Worm (Caenorhabditis elegans) whole organism, young adult: Measurements from ENCODE around the gene T12E12.6.

Experiments
- B0019.2 ChIP-seq: fragments of 200-800 bp; sonication (Bioruptor generic); conservative IDR thresholded peaks from 2 replicates; pipeline ENCODE4 v1.3.6; 2022; ENCODE audit warnings: missing genetic modification reagents, missing genetic modification characterization, missing compliant biosample characterization
- F23B12.7 ChIP-seq: sonication (generic microtip); optimal IDR thresholded peaks from 2 replicates; lab custom pipeline; 2017; ENCODE audit warnings: missing genetic modification characterization, mild to moderate bottlenecking, missing compliant biosample characterization, antibody characterized with exemption, moderate library complexity; ENCODE audit not compliant: insufficient read depth
- F37B4.10 ChIP-seq: fragments of 200-800 bp; sonication (Bioruptor generic); IDR thresholded peaks from 2 replicates; pipeline ENCODE4 v1.3.6; 2022; ENCODE audit warnings: missing genetic modification characterization, missing compliant biosample characterization
- F39B2.1 ChIP-seq: fragments of 200-800 bp; sonication (Bioruptor generic); IDR thresholded peaks from 2 replicates; pipeline ENCODE4 v1.3.6; 2022; ENCODE audit warnings: missing genetic modification reagents, missing genetic modification characterization, missing compliant biosample characterization
- K12H6.12 ChIP-seq: fragments of 200-800 bp; sonication (Bioruptor generic); optimal IDR thresholded peaks from 2 replicates; lab custom pipeline; 2018; ENCODE audit warnings: mild to moderate bottlenecking, missing genetic modification characterization, missing compliant biosample characterization
- Y53F4B.3 ChIP-seq: fragments of 200-800 bp; sonication (Bioruptor generic); IDR thresholded peaks from 2 replicates; pipeline ENCODE4 v1.3.6; 2022; ENCODE audit warnings: missing genetic modification reagents, missing genetic modification characterization, missing compliant biosample characterization
- Y56A3A.18 ChIP-seq: fragments of 200-800 bp; sonication (Bioruptor generic); IDR thresholded peaks from 2 replicates; pipeline ENCODE4 v1.3.6; 2022; ENCODE audit warnings: missing genetic modification reagents, missing genetic modification characterization, missing compliant biosample characterization
- ZK185.1 ChIP-seq: sonication (generic microtip); optimal IDR thresholded peaks from 2 replicates; lab custom pipeline; 2016; ENCODE audit warnings: mild to moderate bottlenecking, missing genetic modification characterization, missing compliant biosample characterization; ENCODE audit not compliant: poor library complexity, severe bottlenecking
- ama-1 ChIP-seq, 3 experiments: fragments of 150-350 bp in 1 of 3; sonication (generic microtip) in 2 of 3; optimal IDR thresholded peaks; 2 replicates each; lab custom pipeline; 2014 to 2018; ENCODE audit warnings: missing biosample characterization in 2 of 3, missing genetic modification characterization in 2 of 3, missing genetic modification reagents in 2 of 3
- athp-1 ChIP-seq: sonication (generic microtip); optimal IDR thresholded peaks from 2 replicates; lab custom pipeline; 2017; ENCODE audit warnings: mild to moderate bottlenecking, missing genetic modification characterization, missing compliant biosample characterization
- bed-1 ChIP-seq: fragments of 200-800 bp; sonication (Bioruptor generic); IDR thresholded peaks from 2 replicates; pipeline ENCODE4 v1.3.6; 2022; ENCODE audit warnings: missing genetic modification reagents, missing genetic modification characterization, missing compliant biosample characterization
- ccch-3 ChIP-seq: fragments of 200-800 bp; sonication (Bioruptor generic); optimal IDR thresholded peaks from 2 replicates; lab custom pipeline; 2018; ENCODE audit warnings: mild to moderate bottlenecking, missing genetic modification characterization, missing compliant biosample characterization
- cebp-2 ChIP-seq: fragments of 200-800 bp; sonication (Bioruptor generic); IDR thresholded peaks from 2 replicates; pipeline ENCODE4 v1.3.6; 2022; ENCODE audit warnings: missing genetic modification characterization, missing compliant biosample characterization
- ceh-27 ChIP-seq: fragments of 200-800 bp; sonication (Bioruptor generic); optimal IDR thresholded peaks from 2 replicates; lab custom pipeline; 2018; ENCODE audit warnings: mild to moderate bottlenecking, missing genetic modification characterization, moderate library complexity, missing compliant biosample characterization
- chd-7 ChIP-seq: sonication (generic microtip); optimal IDR thresholded peaks from 2 replicates; lab custom pipeline; 2016; ENCODE audit warnings: mild to moderate bottlenecking, missing genetic modification characterization, moderate library complexity, missing compliant biosample characterization
- die-1 ChIP-seq: sonication (generic microtip); optimal IDR thresholded peaks from 2 replicates; lab custom pipeline; 2016; ENCODE audit warnings: missing genotype, mild to moderate bottlenecking, missing genetic modification characterization, missing compliant biosample characterization
- ekl-4 ChIP-seq: fragments of 200-800 bp; sonication (Bioruptor generic); IDR thresholded peaks from 2 replicates; pipeline ENCODE4 v1.3.6; 2022; ENCODE audit warnings: missing genetic modification reagents, missing genetic modification characterization, missing compliant biosample characterization
- hlh-26 ChIP-seq: fragments of 200-800 bp; sonication (Bioruptor generic); conservative IDR thresholded peaks from 2 replicates; pipeline ENCODE4 v1.3.6; 2022; ENCODE audit warnings: missing genetic modification reagents, missing genetic modification characterization, missing compliant biosample characterization
- hmg-1.2 ChIP-seq: fragments of 200-800 bp; sonication (Bioruptor generic); IDR thresholded peaks from 2 replicates; pipeline ENCODE4 v1.3.6; 2022; ENCODE audit warnings: missing genetic modification reagents, missing genetic modification characterization, missing compliant biosample characterization
- lag-1 ChIP-seq: fragments of 200-800 bp; sonication (Bioruptor generic); IDR thresholded peaks from 2 replicates; pipeline ENCODE4 v1.3.6; 2022; ENCODE audit warnings: missing genetic modification reagents, missing genetic modification characterization, missing compliant biosample characterization
- lin-40 ChIP-seq: sonication (generic microtip); optimal IDR thresholded peaks from 2 replicates; lab custom pipeline; 2016; ENCODE audit warnings: missing genetic modification characterization, mild to moderate bottlenecking, missing compliant biosample characterization, missing genotype, missing genetic modification reagents
- lsl-1 ChIP-seq: fragments of 200-800 bp; sonication (Bioruptor generic); optimal IDR thresholded peaks from 2 replicates; lab custom pipeline; 2018; ENCODE audit warnings: mild to moderate bottlenecking, missing genetic modification characterization, moderate library complexity, missing compliant biosample characterization
- lsy-27 ChIP-seq: sonication (generic microtip); optimal IDR thresholded peaks from 2 replicates; lab custom pipeline; 2017; ENCODE audit warnings: missing genetic modification characterization, mild to moderate bottlenecking, missing compliant biosample characterization, antibody characterized with exemption, missing genotype, borderline replicate concordance; ENCODE audit not compliant: insufficient read depth
- madf-8 ChIP-seq: fragments of 200-800 bp; sonication (Bioruptor generic); conservative IDR thresholded peaks from 2 replicates; pipeline ENCODE4 v1.3.6; 2022; ENCODE audit warnings: missing genetic modification reagents, missing genetic modification characterization, missing compliant biosample characterization
- nfya-1 ChIP-seq: sonication (generic microtip); optimal IDR thresholded peaks from 2 replicates; lab custom pipeline; 2017; ENCODE audit warnings: antibody characterized with exemption, missing compliant biosample characterization, missing genetic modification characterization, borderline replicate concordance; ENCODE audit not compliant: insufficient read depth
- nfyb-1 ChIP-seq: fragments of 200-800 bp; sonication (Bioruptor generic); IDR thresholded peaks from 2 replicates; pipeline ENCODE4 v1.3.6; 2022; ENCODE audit warnings: missing genetic modification reagents, missing genetic modification characterization, missing compliant biosample characterization
- nhr-179 ChIP-seq: sonication (generic microtip); optimal IDR thresholded peaks from 2 replicates; lab custom pipeline; 2016; ENCODE audit warnings: mild to moderate bottlenecking, missing genetic modification characterization, missing compliant biosample characterization
- nhr-80 ChIP-seq: sonication (generic microtip); optimal IDR thresholded peaks from 2 replicates; lab custom pipeline; 2016; ENCODE audit warnings: missing genetic modification characterization, missing compliant biosample characterization
- sdz-38 ChIP-seq: sonication (generic microtip); optimal IDR thresholded peaks from 2 replicates; lab custom pipeline; 2016; ENCODE audit warnings: missing genotype, missing genetic modification characterization, missing compliant biosample characterization
- somi-1 ChIP-seq: fragments of 200-800 bp; sonication (Bioruptor generic); optimal IDR thresholded peaks from 2 replicates; lab custom pipeline; 2018; ENCODE audit warnings: mild to moderate bottlenecking, missing genetic modification characterization, missing compliant biosample characterization
- sptf-2 ChIP-seq: fragments of 200-800 bp; sonication (Bioruptor generic); optimal IDR thresholded peaks from 2 replicates; lab custom pipeline; 2018; ENCODE audit warnings: mild to moderate bottlenecking, missing genetic modification characterization, missing compliant biosample characterization
- tbp1 ChIP-seq: fragments of 200-800 bp; sonication (Bioruptor generic); optimal IDR thresholded peaks from 2 replicates; lab custom pipeline; 2018; ENCODE audit warnings: mild to moderate bottlenecking, missing genetic modification characterization, missing compliant biosample characterization
- tlf-1 ChIP-seq: fragments of 200-800 bp; sonication (Bioruptor generic); optimal IDR thresholded peaks from 2 replicates; lab custom pipeline; 2018; ENCODE audit warnings: mild to moderate bottlenecking, missing genetic modification characterization, missing compliant biosample characterization
- ztf-25 ChIP-seq: fragments of 200-800 bp; sonication (Bioruptor generic); IDR thresholded peaks from 2 replicates; pipeline ENCODE4 v1.3.6; 2022; ENCODE audit warnings: missing genetic modification reagents, missing genetic modification characterization, missing compliant biosample characterization
- ztf-26 ChIP-seq: sonication (generic microtip); optimal IDR thresholded peaks from 2 replicates; lab custom pipeline; 2017; ENCODE audit warnings: missing genetic modification characterization, missing compliant biosample characterization

Gene T12E12.6

DNA sequence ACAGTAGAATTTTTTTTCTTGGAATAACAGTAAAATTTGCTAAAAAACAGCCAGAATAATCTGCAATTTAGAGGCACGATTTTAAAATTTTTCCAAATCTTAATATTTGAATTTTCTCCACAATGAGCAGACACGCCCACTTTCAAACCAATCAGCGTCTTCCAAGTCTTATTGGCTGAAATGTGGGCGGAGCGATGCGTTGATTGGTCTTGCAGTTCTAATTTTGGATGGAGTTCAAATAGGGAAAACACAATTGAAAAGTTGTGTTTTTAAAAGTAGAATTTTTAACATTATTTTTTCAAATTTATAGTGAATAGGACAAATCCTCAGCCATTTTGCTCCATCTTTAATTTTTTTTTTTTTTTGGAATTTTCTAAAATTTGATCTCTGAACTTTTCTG is 8.8 kb upstream of the T12E12.6 start:
- TF ChIP-seq chd-7 (tag; lab: Kevin White, UChicago) (no peak), hlh-26 (GFP tag; lab: Robert Waterston, UW) (no peak), F39B2.1 (GFP tag; lab: Robert Waterston, UW) (no peak), ekl-4 (GFP tag; lab: Robert Waterston, UW) (no peak), ccch-3 (GFP tag; lab: Kevin White, UChicago) (no peak), sptf-2 (no peak), nfyb-1 (peak; percentile 25; the same call in 1 of the 2 replicates)
- TF ChIP-seq, all 124 proteins: peak for 1

DNA sequence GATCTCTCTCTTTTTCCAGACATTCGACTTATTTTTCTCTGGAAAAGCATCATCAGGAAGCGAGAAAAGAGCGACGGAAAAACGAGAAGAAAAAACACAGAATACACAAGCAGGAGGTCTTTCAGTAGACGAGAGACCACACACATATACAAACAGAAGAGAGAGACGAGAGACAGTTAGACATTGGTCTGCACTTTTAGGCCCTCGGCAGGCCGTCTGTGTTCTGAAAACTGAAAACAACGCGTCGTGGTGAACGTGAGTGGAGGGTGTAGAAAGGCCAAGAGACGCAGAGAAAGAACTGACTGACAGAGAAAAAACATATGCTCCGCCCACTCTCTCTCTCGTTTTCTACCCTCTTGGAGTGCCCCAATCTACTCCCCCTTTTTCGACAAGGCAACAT is 8.3 kb upstream of the T12E12.6 start:
- TF ChIP-seq B0019.2 (GFP tag; lab: Robert Waterston, UW) (no peak), sptf-2 (no peak), nhr-80 (peak; percentile 57), somi-1 (no peak), tbp1 (peak; percentile 27), F23B12.7 (no peak), nfya-1 (tag; lab: Kevin White, UChicago) (no peak), ceh-27 (GFP tag; lab: Kevin White, UChicago) (peak; percentile 58), ztf-26 (tag; lab: Kevin White, UChicago) (no peak), athp-1 (tag; lab: Kevin White, UChicago) (no peak), ztf-25 (no peak), K12H6.12 (tag; lab: Kevin White, UChicago) (peak; percentile 69), Y56A3A.18 (GFP tag; lab: Robert Waterston, UW) (no peak), cebp-2 (GFP tag; lab: Robert Waterston, UW) (no peak), lin-40 (tag; lab: Kevin White, UChicago) (peak; percentile 17), hmg-1.2 (GFP tag; lab: Robert Waterston, UW) (peak; percentile 65; the same call in 1 of the 2 replicates), F37B4.10 (GFP tag; lab: Robert Waterston, UW) (no peak), ZK185.1 (tag; lab: Kevin White, UChicago) (peak; percentile 20), tlf-1 (no peak)

DNA sequence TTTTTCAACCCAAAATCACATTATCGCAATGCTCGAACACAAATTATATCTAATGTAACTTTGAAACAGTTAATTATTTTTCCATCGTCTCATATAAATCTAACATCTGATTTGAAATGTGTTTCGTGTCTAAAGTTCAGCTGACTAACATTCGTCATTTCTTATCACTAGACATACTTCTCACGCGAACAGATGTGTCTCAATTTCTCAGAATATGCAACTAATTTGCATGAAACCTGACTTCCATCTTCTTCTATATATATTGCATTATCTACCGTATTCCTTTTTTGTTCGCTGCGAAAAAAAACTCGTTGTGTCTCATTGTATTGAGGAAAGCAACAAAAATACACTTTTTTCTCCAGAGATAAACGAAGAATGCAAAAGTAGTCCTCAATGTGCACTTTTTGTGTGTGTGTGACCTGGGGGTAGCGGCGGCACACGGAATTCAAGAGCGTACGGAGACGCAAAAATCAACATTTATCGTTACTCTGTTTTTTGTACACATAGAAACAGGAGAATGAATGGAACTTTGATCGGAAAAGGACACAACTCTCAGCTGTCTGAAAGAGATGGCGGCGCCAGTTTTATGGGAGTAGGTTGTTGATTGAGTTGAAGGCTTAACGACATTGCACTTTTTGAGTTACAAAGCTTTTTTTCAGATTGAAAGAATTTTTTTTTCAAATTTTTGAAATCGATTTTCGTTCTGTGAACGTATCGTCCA is 6.8 kb upstream of the T12E12.6 start:
- TF ChIP-seq nhr-179 (tag; lab: Kevin White, UChicago) = no peak
- no peak for TF ChIP-seq lsl-1
- no peak for TF ChIP-seq Y53F4B.3 (GFP tag; lab: Robert Waterston, UW)
- TF ChIP-seq lsy-27 (tag; lab: Kevin White, UChicago) = no peak
- TF ChIP-seq sdz-38 (tag; lab: Kevin White, UChicago) = no peak

DNA sequence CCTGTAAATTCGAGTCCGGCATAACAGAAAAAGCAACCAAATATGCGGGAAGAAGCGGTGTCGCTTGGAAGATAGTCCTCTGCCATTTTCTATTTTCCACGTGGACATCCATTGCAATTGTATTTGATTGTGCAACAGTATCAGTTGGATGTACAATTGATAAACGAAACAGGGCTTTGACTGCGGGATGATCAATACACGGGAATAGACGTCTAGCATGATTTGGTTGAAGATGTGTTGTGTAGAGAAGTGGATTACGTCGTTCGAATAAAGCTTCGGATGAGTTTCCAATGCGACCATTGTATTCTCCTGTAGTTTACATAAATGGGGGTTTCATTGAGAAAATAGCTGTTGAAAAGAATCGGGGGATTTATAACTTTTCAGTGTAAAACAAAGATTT is 1.2 kb downstream of the T12E12.6 start:
- TF ChIP-seq bed-1 (GFP tag; lab: Robert Waterston, UW) (no peak), ama-1 (optimal IDR thresholded peaks at IDR 0.05; lab: Kevin White, UChicago) (no peak), ama-1 (GFP tag; optimal IDR thresholded peaks at IDR 0.05; lab: Kevin White, UChicago) (no peak), die-1 (tag; lab: Kevin White, UChicago) (no peak), madf-8 (GFP tag; lab: Robert Waterston, UW) (no peak), ccch-3 (GFP tag; lab: Kevin White, UChicago) (no peak), lag-1 (no peak)
